Worm (Caenorhabditis elegans) whole organism, mixed stage, embryonic: ENCODE measurements around the gene M110.10.

ENCODE experiments used
- ces-1 ChIP-seq: fragments of 150-350 bp; optimal IDR thresholded peaks from 2 replicates; lab custom pipeline; 2014; ENCODE audit warnings: missing biosample characterization, missing genetic modification reagents, missing genetic modification characterization
- tbx-8 ChIP-seq: fragments of 200-800 bp; sonication (Bioruptor generic); optimal IDR thresholded peaks from 2 replicates; lab custom pipeline; 2018; ENCODE audit warnings: mild to moderate bottlenecking, missing genetic modification characterization, moderate library complexity, missing compliant biosample characterization

DNA sequence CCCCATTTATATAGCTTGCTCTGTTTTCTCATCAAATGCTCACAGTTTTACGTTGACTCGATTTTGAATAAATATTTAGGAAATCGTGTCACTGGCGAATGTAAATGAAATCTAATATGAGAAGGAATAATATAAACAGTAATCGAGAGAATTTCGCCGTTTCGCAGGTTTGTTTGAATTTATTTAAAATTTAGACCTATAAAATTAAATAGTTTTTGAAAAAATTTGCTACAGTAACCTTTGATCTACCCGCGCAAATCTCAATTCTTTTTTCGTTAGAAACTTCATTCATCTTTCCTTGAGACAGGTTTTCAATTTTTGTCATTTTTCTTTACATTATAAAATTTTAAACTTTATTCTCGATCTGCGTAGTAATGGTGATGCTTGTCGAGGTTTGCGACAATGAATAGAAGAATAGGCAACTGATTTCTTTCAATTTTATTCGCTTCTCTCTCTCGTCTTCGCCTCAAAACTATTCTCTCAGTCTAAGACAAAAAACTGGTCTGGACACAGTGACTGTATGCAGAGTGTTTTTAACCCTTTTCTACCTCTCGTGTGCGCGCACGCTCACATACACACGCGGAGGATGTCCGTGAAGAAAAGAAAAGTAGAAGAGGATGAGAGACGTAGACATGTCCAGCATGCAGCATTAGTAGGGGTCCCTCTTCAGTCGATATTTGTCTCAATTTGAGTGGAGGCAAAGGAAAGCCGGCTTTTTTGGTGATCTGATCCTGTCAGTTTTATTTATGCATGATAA, 8.2 kb upstream of the M110.10 start, which contains the start of gene dab-1:
- TF ChIP-seq tbx-8 (GFP tag; lab: Kevin White, UChicago) (no peak), ces-1 (GFP tag; lab: Kevin White, UChicago) (no peak)
